Worm (Caenorhabditis elegans): ENCODE data around the gene gsto-3.

The gsto-3 gene

ce11 chrIII:349511-350165 is 31.5 kb downstream of the gsto-3 start (continued):
- peak; percentile 49; the same call in 1 of the 2 replicates for TF ChIP-seq nhr-42 (GFP tag; IDR thresholded peaks at IDR 0.05)
- TF ChIP-seq F37D6.2 (tag; optimal IDR thresholded peaks at IDR 0.05) = peak; percentile 90
- peak; percentile 56 to 90 for TF ChIP-seq hif-1 (tag; optimal IDR thresholded peaks at IDR 0.05)
- peak; percentile 82 to 95 for TF ChIP-seq mdl-1 (tag; optimal IDR thresholded peaks at IDR 0.05)
- TF ChIP-seq mxl-3 (GFP tag; optimal IDR thresholded peaks at IDR 0.05) = peak; percentile 91
- peak; percentile 78 for TF ChIP-seq nhr-6 (tag; optimal IDR thresholded peaks at IDR 0.05)
- TF ChIP-seq cey-2 (tag; optimal IDR thresholded peaks at IDR 0.05; ENCODE audit: borderline replicate concordance, insufficient read depth) = no peak
- peak; percentile 91 for TF ChIP-seq zfp-3 (GFP tag; conservative IDR thresholded peaks at IDR 0.05)
- TF ChIP-seq gei-8 (GFP tag; optimal IDR thresholded peaks at IDR 0.05) = peak; percentile 83
- peak; percentile 79; the same call in 1 of the 2 replicates for TF ChIP-seq lin-1 (GFP tag; IDR thresholded peaks at IDR 0.05)
- TF ChIP-seq saeg-2 (GFP tag; IDR thresholded peaks at IDR 0.05) = peak; percentile 94
- no peak for TF ChIP-seq daf-8 (GFP tag; IDR thresholded peaks at IDR 0.05)
- TF ChIP-seq T26A8.4 (GFP tag; IDR thresholded peaks at IDR 0.05) = peak; percentile 96
- peak; percentile 86 for TF ChIP-seq T20F7.1 (GFP tag; optimal IDR thresholded peaks at IDR 0.05)
- no peak for TF ChIP-seq Y48G9A.11 (GFP tag; IDR thresholded peaks at IDR 0.05)
- peak; percentile 73 for TF ChIP-seq dmd-9 (GFP tag; IDR thresholded peaks at IDR 0.05)
- TF ChIP-seq madf-9 (GFP tag; conservative IDR thresholded peaks at IDR 0.05) = peak; percentile 95
- TF ChIP-seq ztf-7 (tag; optimal IDR thresholded peaks at IDR 0.05) = peak; percentile 83
- TF ChIP-seq zip-11 (GFP tag; IDR thresholded peaks at IDR 0.05) = 0 out of 2 replicates have a peak, but pooled peaks have one; percentile 42
- no peak for TF ChIP-seq snpc-4 (tag; optimal IDR thresholded peaks at IDR 0.05)
- peak; percentile 88 for TF ChIP-seq ceh-28 (tag; optimal IDR thresholded peaks at IDR 0.05)
- TF ChIP-seq F44E2.7 (GFP tag; IDR thresholded peaks at IDR 0.05) = 0 out of 2 replicates have a peak, but pooled peaks have one; percentile 58
- TF ChIP-seq unc-39 (tag; optimal IDR thresholded peaks at IDR 0.05) = no peak
- peak; percentile 77 for TF ChIP-seq nhr-11 (tag; optimal IDR thresholded peaks at IDR 0.05)
- peak; percentile 89 for TF ChIP-seq nhr-28 (tag; optimal IDR thresholded peaks at IDR 0.05)
- no peak for TF ChIP-seq zag-1 (tag; optimal IDR thresholded peaks at IDR 0.05)
- TF ChIP-seq lin-29 (GFP tag; IDR thresholded peaks at IDR 0.05) = 0 out of 2 replicates have a peak, but pooled peaks have one; percentile 48
- TF ChIP-seq snpc-1.2 (GFP tag; IDR thresholded peaks at IDR 0.05) = peak; percentile 47; the same call in 1 of the 2 replicates
- no peak for TF ChIP-seq lim-7 (GFP tag; IDR thresholded peaks at IDR 0.05)
- TF ChIP-seq zip-2 (tag; optimal IDR thresholded peaks at IDR 0.05) = peak; percentile 41
- TF ChIP-seq F49E8.2 (tag; optimal IDR thresholded peaks at IDR 0.05; ENCODE audit: borderline replicate concordance) = no peak
- peak; percentile 93 for TF ChIP-seq mdt-29 (GFP tag; IDR thresholded peaks at IDR 0.05)
- no peak for TF ChIP-seq egl-27 (tag; optimal IDR thresholded peaks at IDR 0.05)
- TF ChIP-seq daf-16 (GFP tag; optimal IDR thresholded peaks at IDR 0.05) = peak; percentile 51 to 61
- peak; percentile 78 for TF ChIP-seq daf-16 (tag; optimal IDR thresholded peaks at IDR 0.05)
- peak; percentile 91 for TF ChIP-seq egl-43 (GFP tag; IDR thresholded peaks at IDR 0.05)
- TF ChIP-seq Y75B8A.6 (GFP tag; IDR thresholded peaks at IDR 0.05) = no peak
- TF ChIP-seq spr-1 (tag; optimal IDR thresholded peaks at IDR 0.05) = peak; percentile 89
- peak; percentile 49 for TF ChIP-seq mes-2 (tag; optimal IDR thresholded peaks at IDR 0.05; ENCODE audit: poor library complexity, severe bottlenecking)
- peak; percentile 100 for TF ChIP-seq hlh-30 (tag; optimal IDR thresholded peaks at IDR 0.05; ENCODE audit: insufficient read depth)
- no peak for TF ChIP-seq nhr-41 (GFP tag; IDR thresholded peaks at IDR 0.05)
- TF ChIP-seq aha-1 (tag) = peak; percentile 98
- no peak for TF ChIP-seq nhr-237 (tag; optimal IDR thresholded peaks at IDR 0.05)
- no peak for TF ChIP-seq ces-1 (GFP tag; optimal IDR thresholded peaks at IDR 0.05)
- TF ChIP-seq unc-62 (GFP tag; optimal IDR thresholded peaks at IDR 0.05 in 1 of 2) = peak in 1 of 2 experiments; percentile 100
- TF ChIP-seq unc-62 (tag; optimal IDR thresholded peaks at IDR 0.05) = no peak
- peak; percentile 94 for TF ChIP-seq nhr-10 (tag; optimal IDR thresholded peaks at IDR 0.05)
- TF ChIP-seq mxl-2 (GFP tag; conservative IDR thresholded peaks at IDR 0.05) = no peak
- TF ChIP-seq tra-1 (GFP tag; IDR thresholded peaks at IDR 0.05) = peak; percentile 91
- peak; percentile 97 for TF ChIP-seq rbr-2 (tag; optimal IDR thresholded peaks at IDR 0.05)

Measured in whole organism, L4 larva.